Worm (Caenorhabditis elegans) whole organism, late embryonic: ENCODE measurements around the gene nspb-10.

Experiments used
- T23F11.4 ChIP-seq: fragments of 200-800 bp; sonication (Bioruptor generic); optimal IDR thresholded peaks from 2 replicates; lab custom pipeline; 2018; ENCODE audit warnings: mild to moderate bottlenecking, missing genetic modification characterization, missing compliant biosample characterization
- Y22D7AL.16 ChIP-seq: sonication (generic microtip); optimal IDR thresholded peaks from 2 replicates; lab custom pipeline; 2016; ENCODE audit warnings: missing genetic modification characterization, missing compliant biosample characterization
- ama-1 ChIP-seq: fragments of 150-350 bp; optimal IDR thresholded peaks from 2 replicates; lab custom pipeline; 2014
- eyg-1 ChIP-seq: sonication (generic microtip); optimal IDR thresholded peaks from 2 replicates; lab custom pipeline; 2016; ENCODE audit warnings: missing genotype, missing genetic modification characterization, missing compliant biosample characterization
- fax-1 ChIP-seq: sonication (generic microtip); optimal IDR thresholded peaks from 2 replicates; lab custom pipeline; 2016; ENCODE audit warnings: missing genotype, missing genetic modification characterization, missing compliant biosample characterization
- lin-11 ChIP-seq: fragments of 200-800 bp; sonication (Bioruptor generic); optimal IDR thresholded peaks from 2 replicates; lab custom pipeline; 2018; ENCODE audit warnings: mild to moderate bottlenecking, missing genetic modification characterization, missing compliant biosample characterization
- npax-4 ChIP-seq: sonication (generic microtip); optimal IDR thresholded peaks from 2 replicates; lab custom pipeline; 2016; ENCODE audit warnings: missing genetic modification characterization, missing compliant biosample characterization
- pax-1 ChIP-seq: fragments of 150-350 bp; optimal IDR thresholded peaks from 2 replicates; lab custom pipeline; 2014; ENCODE audit warnings: missing biosample characterization, missing genetic modification characterization
- pha-2 ChIP-seq: sonication (generic microtip); optimal IDR thresholded peaks from 2 replicates; lab custom pipeline; 2017; ENCODE audit warnings: mild to moderate bottlenecking, missing genetic modification characterization, missing compliant biosample characterization
- tbx-7 ChIP-seq: sonication (generic microtip); optimal IDR thresholded peaks from 2 replicates; lab custom pipeline; 2016; ENCODE audit warnings: missing genotype, missing genetic modification characterization, missing compliant biosample characterization
- ttx-3 ChIP-seq: sonication (generic microtip); optimal IDR thresholded peaks from 2 replicates; lab custom pipeline; 2016; ENCODE audit warnings: missing genetic modification reagents, missing genetic modification characterization, missing compliant biosample characterization
- unc-3 ChIP-seq, 2 experiments: fragments of 200-800 bp in 1 of 2; sonication (Bioruptor generic) in 1 of 2; sonication (generic microtip) in 1 of 2; conservative IDR thresholded peaks in 1 of 2; optimal IDR thresholded peaks in 1 of 2; 2 replicates each; pipeline versions ENCODE4 v1.3.6 to Lab custom; 2016 to 2022; ENCODE audit warnings: missing compliant biosample characterization in 2 of 2, missing genetic modification characterization in 2 of 2, missing genetic modification reagents in 1 of 2
- unc-42 ChIP-seq: sonication (generic microtip); optimal IDR thresholded peaks from 2 replicates; lab custom pipeline; 2016; ENCODE audit warnings: missing genotype, missing genetic modification characterization, missing compliant biosample characterization
- ztf-16 ChIP-seq: sonication (generic microtip); optimal IDR thresholded peaks from 2 replicates; lab custom pipeline; 2017; ENCODE audit warnings: missing genetic modification characterization, missing compliant biosample characterization

DNA sequence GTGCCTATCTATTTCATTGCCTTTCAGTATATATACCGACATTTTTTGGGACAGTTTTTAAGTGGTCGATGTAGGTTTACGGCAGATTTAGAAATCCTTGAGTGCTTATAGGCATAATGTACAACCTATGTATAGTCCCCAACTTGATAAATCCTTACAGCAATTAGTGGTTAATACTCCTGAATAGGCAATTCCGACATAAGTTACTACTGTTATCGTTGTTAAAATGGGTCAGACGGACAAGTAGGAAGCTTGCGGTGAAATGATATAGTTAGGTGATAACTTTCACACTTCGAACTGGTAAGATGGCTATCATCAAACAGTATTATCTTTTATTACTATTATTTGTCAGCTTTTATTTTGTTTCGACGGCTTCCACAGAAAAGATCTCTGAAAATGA lies 34.7 kb upstream of the nspb-10 start, which contains the start of gene mltn-10:
- TF ChIP-seq Y22D7AL.16 (tag; lab: Kevin White, UChicago), result no peak
- no peak for TF ChIP-seq unc-3 (GFP tag; conservative IDR thresholded peaks at IDR 0.05; lab: Robert Waterston, UW)
- no peak for TF ChIP-seq unc-3 (tag; optimal IDR thresholded peaks at IDR 0.05; lab: Kevin White, UChicago)
- TF ChIP-seq pha-2, result no peak
- no peak for TF ChIP-seq fax-1
- TF ChIP-seq pax-1 (tag; lab: Kevin White, UChicago), result no peak
- no peak for TF ChIP-seq T23F11.4 (GFP tag; lab: Kevin White, UChicago)
- TF ChIP-seq ttx-3, result no peak
- TF ChIP-seq ama-1 (lab: Kevin White, UChicago), result no peak
- TF ChIP-seq lin-11, result no peak
- TF ChIP-seq tbx-7 (tag; lab: Kevin White, UChicago), result no peak
- no peak for TF ChIP-seq npax-4
- TF ChIP-seq ztf-16 (tag; lab: Kevin White, UChicago), result no peak
- no peak for TF ChIP-seq eyg-1
- no peak for TF ChIP-seq unc-42 (tag; lab: Kevin White, UChicago)
